Fruit fly (Drosophila melanogaster) whole organism, adult: ENCODE data around the gene flfl.

Experiments
- CG11617 ChIP-seq: fragments of 200-800 bp; sonication (Bioruptor generic); optimal IDR thresholded peaks from 2 replicates; lab custom pipeline; 2017; ENCODE audit warnings: mild to moderate bottlenecking, missing biosample characterization, missing genetic modification reagents, missing genetic modification characterization
- CG33017 ChIP-seq: fragments of 200-800 bp; sonication (Bioruptor generic); optimal IDR thresholded peaks from 2 replicates; lab custom pipeline; 2018; ENCODE audit warnings: missing biosample characterization, mild to moderate bottlenecking, missing genetic modification characterization, moderate library complexity
- CG7101 ChIP-seq: fragments of 200-800 bp; sonication (Bioruptor generic); optimal IDR thresholded peaks from 2 replicates; lab custom pipeline; 2018; ENCODE audit warnings: missing biosample characterization, mild to moderate bottlenecking, missing genetic modification characterization, moderate library complexity
- cic ChIP-seq: fragments of 200-800 bp; sonication (Bioruptor generic); optimal IDR thresholded peaks from 2 replicates; lab custom pipeline; 2017; ENCODE audit warnings: missing biosample characterization, mild to moderate bottlenecking, missing genetic modification characterization, moderate library complexity
- cnc ChIP-seq, 2 experiments: fragments of >200 bp; optimal IDR thresholded peaks; 2 replicates each; lab custom pipeline; 2017
- pad ChIP-seq: fragments of 200-800 bp; sonication (Bioruptor generic); optimal IDR thresholded peaks from 3 replicates; lab custom pipeline; 2017; ENCODE audit warnings: missing biosample characterization, missing genetic modification characterization, mild to moderate bottlenecking, moderate library complexity, missing genetic modification reagents

- TF ChIP-seq cnc (optimal IDR thresholded peaks at IDR 0.05; lab: Kevin White, UChicago), result no peak
- peak; percentile 69 for TF ChIP-seq CG33017
- peak; percentile 54 for TF ChIP-seq pad (GFP tag; lab: Kevin White, UChicago)
- TF ChIP-seq CG7101 (tag; lab: Kevin White, UChicago), result peak; percentile 82
- TF ChIP-seq cic (GFP tag; lab: Kevin White, UChicago), result peak; percentile 33
- peak; percentile 86 for TF ChIP-seq CG11617 (GFP tag; lab: Kevin White, UChicago)
Observed at dm6 chr3R:13660924-13661659, 22.6 kb upstream of the flfl start, which contains the start of gene B52.
